Worm (Caenorhabditis elegans) whole organism, L3 larva: ENCODE results near the gene cyn-1.
"Not testable (repeated sequence)": the region's sequence is repeated elsewhere in the genome, so short reads cannot be mapped to it uniquely, and the experiment has no call there.

ENCODE experiments used
- ama-1 ChIP-seq: fragments of 150-350 bp; optimal IDR thresholded peaks from 2 replicates; lab custom pipeline; 2018
- ceh-16 ChIP-seq: sonication (generic microtip); optimal IDR thresholded peaks from 2 replicates; lab custom pipeline; 2017; ENCODE audit warnings: missing biosample characterization, missing genetic modification characterization
- daf-12 ChIP-seq: fragments of 150-350 bp; optimal IDR thresholded peaks from 2 replicates; lab custom pipeline; 2014; ENCODE audit warnings: missing biosample characterization, missing genetic modification reagents, missing genetic modification characterization
- egl-5 ChIP-seq: fragments of 150-350 bp; optimal IDR thresholded peaks from 2 replicates; lab custom pipeline; 2017; ENCODE audit warnings: missing biosample characterization, missing genetic modification reagents, missing genetic modification characterization, inconsistent platforms
- elt-1 ChIP-seq: fragments of 150-350 bp; optimal IDR thresholded peaks from 2 replicates; lab custom pipeline; 2014; ENCODE audit warnings: missing biosample characterization, missing genetic modification characterization
- elt-2 ChIP-seq: sonication (generic microtip); optimal IDR thresholded peaks from 2 replicates; lab custom pipeline; 2016; ENCODE audit warnings: missing genetic modification reagents, mild to moderate bottlenecking, missing genetic modification characterization, missing compliant biosample characterization
- eor-1 ChIP-seq, 2 experiments: fragments of 150-350 bp; optimal IDR thresholded peaks; 2 replicates each; lab custom pipeline; 2014 to 2018; ENCODE audit warnings: missing biosample characterization in 2 of 2, missing genetic modification characterization in 2 of 2
- fkh-10 ChIP-seq: sonication (generic microtip); optimal IDR thresholded peaks from 2 replicates; lab custom pipeline; 2017; ENCODE audit warnings: missing biosample characterization, missing genetic modification reagents, missing genetic modification characterization
- fos-1 ChIP-seq: fragments of 150-350 bp; optimal IDR thresholded peaks from 2 replicates; lab custom pipeline; 2014; ENCODE audit warnings: missing biosample characterization, missing genetic modification characterization
- hmg-11 ChIP-seq: sonication (generic microtip); optimal IDR thresholded peaks from 2 replicates; lab custom pipeline; 2016; ENCODE audit warnings: missing genetic modification characterization, missing compliant biosample characterization
- lin-39 ChIP-seq: fragments of 150-350 bp; optimal IDR thresholded peaks from 2 replicates; lab custom pipeline; 2018; ENCODE audit warnings: missing biosample characterization, missing genetic modification reagents, missing genetic modification characterization
- lsy-12 ChIP-seq: sonication (generic microtip); optimal IDR thresholded peaks from 2 replicates; lab custom pipeline; 2016; ENCODE audit warnings: mild to moderate bottlenecking, missing genetic modification characterization, missing compliant biosample characterization
- nfya-1 ChIP-seq: sonication (generic microtip); optimal IDR thresholded peaks from 2 replicates; lab custom pipeline; 2017; ENCODE audit warnings: missing genetic modification characterization, mild to moderate bottlenecking, missing compliant biosample characterization, antibody characterized with exemption, moderate library complexity; ENCODE audit not compliant: insufficient read depth
- nhr-11 ChIP-seq: fragments of 150-350 bp; optimal IDR thresholded peaks from 2 replicates; lab custom pipeline; 2014; ENCODE audit warnings: missing biosample characterization, missing genetic modification characterization
- nhr-25 ChIP-seq: sonication (generic microtip); optimal IDR thresholded peaks from 2 replicates; lab custom pipeline; 2017; ENCODE audit warnings: missing biosample characterization, missing genetic modification characterization
- nhr-28 ChIP-seq: fragments of 150-350 bp; optimal IDR thresholded peaks from 2 replicates; lab custom pipeline; 2014; ENCODE audit warnings: missing biosample characterization, missing genetic modification characterization
- nhr-43 ChIP-seq: sonication (generic microtip); optimal IDR thresholded peaks from 2 replicates; lab custom pipeline; 2016; ENCODE audit warnings: mild to moderate bottlenecking, missing genetic modification characterization, missing compliant biosample characterization; ENCODE audit not compliant: poor library complexity, severe bottlenecking
- nhr-77 ChIP-seq: fragments of 150-350 bp; optimal IDR thresholded peaks from 2 replicates; lab custom pipeline; 2014; ENCODE audit warnings: missing biosample characterization, missing genetic modification characterization
- pha-4 ChIP-seq: fragments of 150-350 bp; optimal IDR thresholded peaks from 2 replicates; lab custom pipeline; 2014; ENCODE audit warnings: missing biosample characterization, missing genetic modification reagents, missing genetic modification characterization
- pqm-1 ChIP-seq: fragments of 150-350 bp; optimal IDR thresholded peaks from 2 replicates; lab custom pipeline; 2017; ENCODE audit warnings: missing biosample characterization, missing genetic modification characterization, inconsistent platforms
- sea-2 ChIP-seq: fragments of 150-350 bp; sonication (generic microtip); optimal IDR thresholded peaks from 4 replicates; lab custom pipeline; 2014; ENCODE audit warnings: missing biosample characterization, missing genetic modification reagents, missing genetic modification characterization
- skn-1 ChIP-seq: fragments of 150-350 bp; optimal IDR thresholded peaks from 2 replicates; lab custom pipeline; 2014; ENCODE audit warnings: missing biosample characterization, missing genetic modification characterization
- snpc-4 ChIP-seq: fragments of 150-350 bp; optimal IDR thresholded peaks from 2 replicates; lab custom pipeline; 2014; ENCODE audit warnings: missing biosample characterization, missing genetic modification characterization
- tbx-2 ChIP-seq: sonication (generic microtip); optimal IDR thresholded peaks from 2 replicates; lab custom pipeline; 2016; ENCODE audit warnings: mild to moderate bottlenecking, missing genetic modification characterization, missing compliant biosample characterization
- unc-39 ChIP-seq: sonication (generic microtip); optimal IDR thresholded peaks from 4 replicates; lab custom pipeline; 2017; ENCODE audit warnings: missing biosample characterization, missing genetic modification characterization
- unc-62 ChIP-seq: fragments of 150-350 bp; sonication (generic microtip); optimal IDR thresholded peaks from 4 replicates; lab custom pipeline; 2014; ENCODE audit warnings: missing biosample characterization, missing genetic modification reagents, missing genetic modification characterization
- zag-1 ChIP-seq: fragments of 150-350 bp; optimal IDR thresholded peaks from 2 replicates; lab custom pipeline; 2014; ENCODE audit warnings: missing biosample characterization, missing genetic modification characterization
- ztf-11 ChIP-seq: fragments of 150-350 bp; optimal IDR thresholded peaks from 2 replicates; lab custom pipeline; 2014; ENCODE audit warnings: missing biosample characterization, missing genetic modification characterization
- ztf-4 ChIP-seq: fragments of 150-350 bp; optimal IDR thresholded peaks from 2 replicates; lab custom pipeline; 2014; ENCODE audit warnings: missing biosample characterization, missing genetic modification characterization

The cyn-1 gene

DNA sequence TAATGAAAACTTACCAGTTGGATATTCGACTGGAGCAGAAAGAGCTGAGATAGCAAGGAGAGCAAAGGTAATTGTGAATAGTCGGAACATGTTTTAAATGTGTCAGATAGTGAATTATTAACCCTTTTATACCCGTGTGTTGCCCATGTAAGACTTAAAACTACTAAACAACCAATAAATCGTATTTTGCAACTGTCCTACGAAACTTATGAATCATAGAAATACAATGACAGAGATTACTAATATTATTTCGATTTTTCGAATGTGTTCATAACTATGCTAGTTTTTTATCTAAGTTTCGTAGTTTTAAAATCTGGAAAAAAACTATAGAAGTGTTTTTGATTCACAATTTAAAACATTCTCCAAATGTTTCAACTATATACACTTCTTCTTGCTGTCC is 49.1 kb upstream of the cyn-1 start, which contains the start of gene spig-4:
Gene spig-4 (minus strand): TSS at position 101 of the 400 bp plus-strand sequence.
- TF ChIP-seq ceh-16 (tag; lab: Kevin White, UChicago); sea-2 (GFP tag; lab: Kevin White, UChicago); nhr-77: not testable (repeated sequence)

DNA sequence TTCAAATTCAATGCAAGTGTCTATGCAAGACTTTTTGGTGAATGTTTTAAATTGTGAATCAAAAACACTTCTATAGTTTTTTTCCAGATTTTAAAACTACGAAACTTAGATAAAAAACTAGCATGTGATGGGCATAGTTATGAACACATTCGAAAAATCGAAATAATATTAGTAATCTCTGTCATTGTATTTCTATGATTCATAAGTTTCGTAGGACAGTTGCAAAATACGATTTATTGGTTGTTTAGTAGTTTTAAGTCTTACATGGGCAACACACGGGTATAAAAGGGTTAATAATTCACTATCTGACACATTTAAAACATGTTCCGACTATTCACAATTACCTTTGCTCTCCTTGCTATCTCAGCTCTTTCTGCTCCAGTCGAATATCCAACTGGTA is 47.7 kb upstream of the cyn-1 start, which contains the start of gene spig-5:
Gene spig-5 (plus strand): TSS at position 301 of the 400 bp plus-strand sequence.
- not testable (repeated sequence) for TF ChIP-seq nhr-11; lsy-12 (tag; lab: Kevin White, UChicago); nfya-1

DNA sequence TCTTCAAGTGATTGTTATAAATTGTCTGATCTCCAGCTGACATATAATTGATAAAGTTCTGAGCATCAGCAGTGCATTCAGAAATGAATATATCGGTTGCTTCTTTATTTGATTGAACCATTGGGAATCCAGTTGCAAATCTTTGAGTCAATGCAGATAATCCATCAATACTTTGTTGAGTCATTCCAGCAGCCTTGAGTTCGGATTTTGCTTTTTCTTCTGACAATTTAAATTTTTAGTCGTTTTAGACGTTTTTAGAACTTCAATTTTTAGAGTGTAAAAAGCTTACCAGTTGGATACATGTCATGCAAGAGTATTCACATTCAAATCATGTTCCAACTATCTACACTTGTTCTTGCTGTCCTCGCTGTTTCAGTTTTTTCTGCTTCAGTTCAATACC is 46.2 kb upstream of the cyn-1 start, which contains the start of gene F14D7.14:
Gene F14D7.14 (plus strand): TSS at position 301 of the 400 bp plus-strand sequence.
- not testable (repeated sequence) for TF ChIP-seq hmg-11, nhr-28, nhr-25 (tag; lab: Kevin White, UChicago)
- TF ChIP-seq, all 47 proteins: peak for 0; not testable (repeated sequence) for 47

ce11 chrV:14311115-14311514 is 44.8 kb upstream of the cyn-1 start, which contains the start of gene ddn-3:
Gene ddn-3 (minus strand): TSS chrV:14311215.
- TF ChIP-seq elt-1 (tag; lab: Kevin White, UChicago) (no peak), nhr-77 (no peak), sea-2 (GFP tag; lab: Kevin White, UChicago) (no peak), nhr-28 (tag; lab: Kevin White, UChicago) (no peak), unc-62 (GFP tag; lab: Kevin White, UChicago) (no peak), elt-2 (tag; lab: Kevin White, UChicago) (no peak)

- TF ChIP-seq lin-39 (tag; lab: Kevin White, UChicago) = no peak
Measured at ce11 chrV:14312695-14313094, 43.2 kb upstream of the cyn-1 start, which contains the start of gene F14D7.8. Gene F14D7.8 (minus strand): TSS chrV:14312795.

ce11 chrV:14314236-14314635 is 41.6 kb upstream of the cyn-1 start, which contains the start of gene F47B8.1:
Gene F47B8.1 (minus strand): TSS chrV:14314336.
- TF ChIP-seq snpc-4 (tag; lab: Kevin White, UChicago) (no peak), pha-4 (no peak), elt-2 (tag; lab: Kevin White, UChicago) (no peak), skn-1 (no peak), nhr-28 (tag; lab: Kevin White, UChicago) (no peak), fkh-10 (no peak), nhr-43 (no peak), tbx-2 (tag; lab: Kevin White, UChicago) (no peak), unc-62 (GFP tag; lab: Kevin White, UChicago) (no peak), ama-1 (lab: Kevin White, UChicago) (no peak), daf-12 (tag; lab: Kevin White, UChicago) (no peak), ztf-11 (tag; lab: Kevin White, UChicago) (no peak), egl-5 (tag; lab: Kevin White, UChicago) (no peak), nfya-1 (no peak), fos-1 (tag; lab: Kevin White, UChicago) (no peak), sea-2 (GFP tag; lab: Kevin White, UChicago) (no peak)

DNA sequence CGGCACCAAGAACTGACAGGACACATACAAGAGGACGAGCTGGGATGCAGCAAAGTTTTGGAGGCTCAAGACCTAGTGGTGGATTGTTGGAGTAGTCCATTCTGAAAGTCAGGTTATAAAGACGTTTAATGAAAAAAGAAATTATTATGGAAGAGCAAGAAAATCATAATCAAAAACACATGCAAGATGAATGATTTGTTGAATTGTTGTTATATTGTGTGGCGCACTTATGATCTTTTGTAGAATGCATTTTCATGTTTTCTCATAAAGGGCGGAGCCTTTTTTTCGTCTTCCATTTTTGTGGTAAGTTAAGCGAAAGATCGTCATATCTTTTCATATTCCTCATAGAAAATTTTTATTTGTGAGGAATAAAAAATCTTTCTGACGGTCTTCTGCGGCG is 39.4 kb upstream of the cyn-1 start, which contains the start of gene F47B8.2:
Gene F47B8.2 (minus strand): TSS at position 101 of the 400 bp plus-strand sequence.
- TF ChIP-seq nfya-1 (no peak), elt-1 (tag; lab: Kevin White, UChicago) (no peak), pqm-1 (no peak), lin-39 (tag; lab: Kevin White, UChicago) (no peak), eor-1 (tag; optimal IDR thresholded peaks at IDR 0.05; lab: Kevin White, UChicago) (no peak), elt-2 (tag; lab: Kevin White, UChicago) (no peak), zag-1 (tag; lab: Kevin White, UChicago) (no peak), snpc-4 (tag; lab: Kevin White, UChicago) (no peak), tbx-2 (tag; lab: Kevin White, UChicago) (no peak), ztf-4 (no peak), hmg-11 (tag; lab: Kevin White, UChicago) (no peak), fkh-10 (no peak), skn-1 (no peak), unc-39 (tag; lab: Kevin White, UChicago) (no peak), nhr-77 (no peak), nhr-11 (no peak)
- TF ChIP-seq, all 47 proteins: peak for 0
